Worm (Caenorhabditis elegans): ENCODE data around the gene F39H12.3.

DNA sequence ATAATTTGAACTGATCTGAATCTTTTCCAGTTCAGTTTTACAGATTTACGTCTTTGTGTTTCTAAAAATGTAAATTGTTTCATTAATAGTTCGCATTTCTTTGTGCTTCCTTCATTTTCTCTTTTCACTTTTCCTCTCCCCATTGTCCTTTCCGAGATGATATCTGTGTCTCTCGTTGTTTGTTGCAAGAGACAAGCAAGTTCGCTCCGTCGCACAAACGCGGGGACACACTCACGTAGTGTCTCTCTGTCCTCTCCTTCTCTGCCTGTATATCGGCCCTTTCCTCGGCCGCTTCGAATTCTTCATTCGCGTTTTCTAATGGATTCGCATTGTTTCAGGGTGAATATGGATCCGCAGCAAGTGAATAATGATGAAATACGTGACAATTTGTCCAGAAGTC is 35.6 kb upstream of the F39H12.3 start, which contains the start of gene ZC13.1:
- no peak for TF ChIP-seq ztf-29 (GFP tag; IDR thresholded peaks at IDR 0.05)
- no peak for TF ChIP-seq T22C8.4 (GFP tag; IDR thresholded peaks at IDR 0.05)
- TF ChIP-seq med-1 (GFP tag; optimal IDR thresholded peaks at IDR 0.05; ENCODE audit: insufficient read depth), result no peak
- no peak for TF ChIP-seq flt-1 (GFP tag; IDR thresholded peaks at IDR 0.05)
- peak; percentile 49; the same call in 1 of the 2 replicates for TF ChIP-seq ztf-23 (GFP tag; IDR thresholded peaks at IDR 0.05)
- TF ChIP-seq tab-1 (GFP tag; IDR thresholded peaks at IDR 0.05), result no peak
- TF ChIP-seq cog-1 (tag; optimal IDR thresholded peaks at IDR 0.05), result peak; percentile 34
- no peak for TF ChIP-seq ref-1 (GFP tag; conservative IDR thresholded peaks at IDR 0.05)
- TF ChIP-seq klf-2 (GFP tag; conservative IDR thresholded peaks at IDR 0.05), result no peak
